Worm (Caenorhabditis elegans) whole organism, L2 larva: ENCODE data around the gene fbxa-164.

Source experiments
- fos-1 ChIP-seq: fragments of 150-350 bp; optimal IDR thresholded peaks from 2 replicates; lab custom pipeline; 2014; ENCODE audit warnings: missing biosample characterization, missing genetic modification characterization
- unc-39 ChIP-seq: fragments of 150-350 bp; optimal IDR thresholded peaks from 2 replicates; lab custom pipeline; 2014; ENCODE audit warnings: missing biosample characterization, missing genetic modification characterization

DNA sequence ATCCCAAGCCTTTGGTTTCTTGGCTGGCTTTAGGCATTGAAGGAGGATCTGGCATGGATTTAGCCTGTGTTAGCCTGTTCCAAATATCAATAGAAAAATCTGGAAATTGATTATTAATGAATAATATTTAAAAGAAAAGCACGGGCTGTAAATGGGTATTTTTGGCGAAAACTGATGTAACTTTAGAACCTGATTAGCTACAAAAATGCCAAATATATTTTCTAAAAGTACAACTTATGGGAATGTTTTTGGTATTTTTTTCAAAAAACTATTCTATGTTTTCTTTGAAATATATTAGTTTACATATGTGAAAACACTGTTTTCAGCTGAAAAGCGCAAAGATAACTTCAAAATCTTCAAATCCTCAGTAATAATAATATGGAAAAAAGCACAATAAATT is 13.2 kb downstream of the fbxa-164 start, which contains the start of gene bath-26:
- TF ChIP-seq fos-1 (tag; lab: Kevin White, UChicago) (no peak), unc-39 (tag; lab: Kevin White, UChicago) (no peak)
